Worm (Caenorhabditis elegans): ENCODE results near the gene grl-7.

- TF ChIP-seq him-1 (tag; optimal IDR thresholded peaks at IDR 0.05) (no peak), W03F9.2 (tag; optimal IDR thresholded peaks at IDR 0.05) (no peak), dao-5 (tag; optimal IDR thresholded peaks at IDR 0.05) (no peak)
Measured at ce11 chrV:11300539-11300938, 46.3 kb downstream of the grl-7 start, which contains the start of gene srh-47.

All from whole organism, L4/young adult.